Fruit fly (Drosophila melanogaster) Kc167 (cell line): ENCODE measurements around the gene CG42449.

Experiments used
- Myc ChIP-seq: fragments of >200 bp; optimal IDR thresholded peaks from 2 replicates; lab custom pipeline; 2017; ENCODE audit warnings: missing external identifiers
- Sin3A ChIP-seq: fragments of >200 bp; optimal IDR thresholded peaks from 2 replicates; lab custom pipeline; 2018; ENCODE audit warnings: missing external identifiers
- h ChIP-seq: fragments of >200 bp; optimal IDR thresholded peaks from 3 replicates; lab custom pipeline; 2018; ENCODE audit warnings: missing external identifiers
- insv ChIP-seq: fragments of >200 bp; optimal IDR thresholded peaks from 3 replicates; lab custom pipeline; 2018; ENCODE audit warnings: missing external identifiers
- psq ChIP-seq: fragments of >200 bp; optimal IDR thresholded peaks from 2 replicates; lab custom pipeline; 2017; ENCODE audit warnings: missing external identifiers
- ttk ChIP-seq: sonication (Bioruptor generic); optimal IDR thresholded peaks from 2 replicates; lab custom pipeline; 2017; ENCODE audit warnings: missing external identifiers

Gene CG42449

DNA sequence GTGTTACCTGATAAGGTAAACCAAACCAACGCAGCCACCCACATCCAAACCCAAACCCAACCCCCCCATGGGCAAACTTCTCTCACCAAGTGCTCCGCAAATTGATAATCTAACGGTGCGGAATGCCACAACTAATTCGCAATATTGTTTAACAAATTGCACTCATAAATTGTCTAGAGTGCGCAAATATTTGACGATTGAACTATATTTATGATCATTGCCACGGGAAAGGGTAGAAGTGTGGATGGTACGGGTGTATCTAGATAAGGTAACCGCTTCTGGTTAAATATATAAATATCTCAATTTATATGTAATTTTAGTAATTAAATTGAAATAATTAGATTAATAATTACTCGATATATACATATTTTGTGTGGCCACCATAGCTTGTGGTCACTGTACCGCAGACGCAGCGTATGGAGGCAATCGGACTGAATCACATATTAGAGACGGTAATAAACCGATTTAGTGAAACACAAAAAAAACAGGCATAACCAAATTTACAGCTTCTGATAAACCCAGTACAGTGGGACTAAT is 35.5 kb downstream of the CG42449 start:
- TF ChIP-seq ttk, result no peak
- no peak for TF ChIP-seq h (lab: Kevin White, UChicago)
- TF ChIP-seq Myc (lab: Kevin White, UChicago), result no peak
- TF ChIP-seq psq, result no peak
- TF ChIP-seq Sin3A, result no peak
- no peak for TF ChIP-seq insv (lab: Kevin White, UChicago)

DNA sequence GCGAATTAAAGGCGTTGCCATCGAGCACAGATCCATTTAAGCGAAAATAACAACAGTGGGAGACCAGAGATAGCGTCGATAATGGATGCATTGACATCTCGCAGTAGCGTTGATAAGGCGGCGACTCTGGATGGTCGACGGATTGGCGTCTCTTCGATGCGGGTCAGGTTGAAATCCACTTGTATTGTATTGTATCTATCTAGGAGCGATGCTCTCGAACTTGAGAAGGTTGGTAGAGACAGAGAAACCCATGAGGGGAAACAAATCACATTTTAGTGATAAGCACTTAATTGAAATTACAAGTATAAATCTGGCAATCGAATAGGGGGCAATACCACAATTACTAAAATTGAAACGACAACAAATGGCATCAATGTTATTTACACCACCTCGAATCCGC is 40.5 kb downstream of the CG42449 start:
- TF ChIP-seq Sin3A, result no peak
- TF ChIP-seq ttk, result no peak
- no peak for TF ChIP-seq h (lab: Kevin White, UChicago)
- no peak for TF ChIP-seq Myc (lab: Kevin White, UChicago)
- TF ChIP-seq psq, result no peak
- TF ChIP-seq insv (lab: Kevin White, UChicago), result no peak

DNA sequence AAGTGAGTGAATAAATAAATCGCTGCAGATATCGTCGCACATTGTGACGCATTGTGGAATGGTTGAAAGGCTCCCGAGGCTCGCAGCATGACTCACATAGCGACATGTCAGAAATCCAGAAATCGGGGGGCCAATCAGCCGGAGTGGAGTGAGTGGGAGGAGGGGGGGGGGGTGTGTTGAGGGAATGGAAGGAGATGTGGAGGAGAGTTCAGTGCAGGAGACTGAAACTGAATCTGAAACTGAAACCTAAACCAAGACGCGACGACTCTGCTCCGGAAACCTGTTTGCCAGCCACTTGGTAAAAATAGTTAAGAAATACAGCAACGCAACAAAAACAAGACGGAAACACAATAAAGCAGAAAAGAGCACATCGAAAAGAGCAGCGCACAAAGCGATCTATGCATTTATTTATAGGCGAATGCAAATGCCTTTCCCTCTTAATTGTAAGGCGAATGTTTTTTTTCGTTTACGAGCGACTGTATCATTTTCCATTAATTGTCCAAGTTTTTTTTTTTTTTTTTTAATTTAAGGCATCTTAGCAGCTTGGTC is 41.2 kb downstream of the CG42449 start:
- TF ChIP-seq h (lab: Kevin White, UChicago) (no peak), Sin3A (no peak), psq (no peak), insv (lab: Kevin White, UChicago) (no peak), Myc (lab: Kevin White, UChicago) (no peak)

DNA sequence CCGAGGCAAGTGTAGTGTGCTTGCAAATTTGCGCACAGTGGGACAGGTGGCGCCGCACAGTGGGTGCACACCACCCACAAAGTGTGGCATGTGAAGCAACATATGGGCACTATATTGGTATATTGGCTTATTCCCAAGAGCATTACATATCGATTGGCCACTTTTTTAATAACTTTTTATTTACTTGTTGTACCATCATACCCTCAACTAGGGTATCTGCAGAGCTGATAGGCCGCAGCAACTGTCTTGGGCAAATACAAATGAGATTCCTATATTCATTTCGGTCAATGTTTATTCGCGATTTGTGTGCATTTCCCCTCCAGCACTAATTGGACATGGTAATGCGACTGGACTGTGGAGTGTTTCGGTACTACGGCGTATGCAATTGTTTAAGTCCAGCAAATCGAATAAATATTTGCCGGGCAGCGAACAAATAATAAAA is 41.7 kb downstream of the CG42449 start:
- TF ChIP-seq Myc (lab: Kevin White, UChicago) (no peak), psq (no peak), insv (lab: Kevin White, UChicago) (no peak), h (lab: Kevin White, UChicago) (no peak), ttk (no peak), Sin3A (no peak)

DNA sequence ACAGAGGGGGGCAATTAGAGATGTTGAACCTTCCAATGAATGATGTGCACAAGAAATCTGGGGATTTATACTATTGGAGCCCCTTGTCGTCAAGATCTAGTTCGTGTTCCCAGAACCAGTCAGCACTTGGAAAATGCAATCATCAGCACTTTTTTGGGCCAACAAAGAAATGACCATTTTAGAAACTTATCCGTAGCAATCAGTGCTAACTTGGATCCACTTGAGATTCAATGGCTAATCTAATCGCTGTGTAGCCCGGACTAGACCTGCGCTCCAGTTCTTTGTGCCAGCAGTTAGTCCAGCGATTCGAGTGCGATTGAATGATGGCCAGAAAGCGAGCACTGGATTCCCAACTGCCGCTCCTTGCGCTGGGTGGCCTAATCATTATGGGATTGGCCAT is 49.4 kb downstream of the CG42449 start, which contains the start of gene CG15773:
TSS of gene CG15773 (plus strand) at position 301 of the 400 bp plus-strand sequence.
- TF ChIP-seq insv (lab: Kevin White, UChicago) (no peak), Myc (lab: Kevin White, UChicago) (no peak), psq (no peak), h (lab: Kevin White, UChicago) (no peak), ttk (no peak)
